Fruit fly (Drosophila melanogaster): Measurements from ENCODE around the gene CG13362.

CG13362 gene

dm6 chrX:771431-772064, 20.4 kb upstream of the CG13362 start (continued):
- TF ChIP-seq CG14860 (GFP tag; IDR thresholded peaks at IDR 0.05; ENCODE audit: partially characterized antibody) (no peak), Hr39 (optimal IDR thresholded peaks at IDR 0.05) (no peak), H2.0 (GFP tag; IDR thresholded peaks at IDR 0.05) (no peak), CG6175 (GFP tag; IDR thresholded peaks at IDR 0.05) (no peak), CG17612 (GFP tag; IDR thresholded peaks at IDR 0.05) (no peak), p53 (GFP tag; optimal IDR thresholded peaks at IDR 0.05) (no peak), CG8765 (GFP tag; IDR thresholded peaks at IDR 0.05) (no peak), CG3163 (GFP tag; optimal IDR thresholded peaks at IDR 0.05) (no peak)

dm6 chrX:769639-770124, 18.6 kb upstream of the CG13362 start, which contains the start of gene fz3:
Gene fz3 (plus strand): TSS chrX:769945.
- TF ChIP-seq CG32767 (GFP tag; IDR thresholded peaks at IDR 0.05), result no peak
- 0 out of 3 replicates have a peak, but pooled peaks have one; percentile 35 for TF ChIP-seq Dbx (GFP tag; IDR thresholded peaks at IDR 0.05)
- TF ChIP-seq Six4 (GFP tag; optimal IDR thresholded peaks at IDR 0.05), result no peak
- TF ChIP-seq yki (optimal IDR thresholded peaks at IDR 0.05), result no peak
- TF ChIP-seq emc (GFP tag; optimal IDR thresholded peaks at IDR 0.05), result no peak
- TF ChIP-seq Meics (GFP tag; optimal IDR thresholded peaks at IDR 0.05), result no peak
- TF ChIP-seq MTF-1 (GFP tag; optimal IDR thresholded peaks at IDR 0.05; ENCODE audit: borderline replicate concordance), result no peak
- TF ChIP-seq peb (GFP tag; IDR thresholded peaks at IDR 0.05), result 0 out of 2 replicates have a peak, but pooled peaks have one; percentile 11
- no peak for TF ChIP-seq hkb (optimal IDR thresholded peaks at IDR 0.05)
- 0 out of 2 replicates have a peak, but pooled peaks have one; percentile 16 for TF ChIP-seq hkb (GFP tag; IDR thresholded peaks at IDR 0.05)
- TF ChIP-seq CG1647 (GFP tag; optimal IDR thresholded peaks at IDR 0.05), result no peak
- no peak for TF ChIP-seq danr (GFP tag; IDR thresholded peaks at IDR 0.05)
- no peak for TF ChIP-seq CG16863 (GFP tag; optimal IDR thresholded peaks at IDR 0.05)
- TF ChIP-seq CG2202 (tag; optimal IDR thresholded peaks at IDR 0.05), result no peak
- TF ChIP-seq Ptx1 (GFP tag; IDR thresholded peaks at IDR 0.05), result no peak
- 0 out of 3 replicates have a peak, but pooled peaks have one; percentile 22 for TF ChIP-seq otp (GFP tag; IDR thresholded peaks at IDR 0.05)
- TF ChIP-seq stwl (tag; optimal IDR thresholded peaks at IDR 0.05), result peak; percentile 72
- TF ChIP-seq CG2116 (GFP tag; optimal IDR thresholded peaks at IDR 0.05), result peak; percentile 64
- no peak for TF ChIP-seq CG4282 (GFP tag; optimal IDR thresholded peaks at IDR 0.05)
- TF ChIP-seq fd96Cb (tag; optimal IDR thresholded peaks at IDR 0.05), result no peak
- TF ChIP-seq phol (tag; optimal IDR thresholded peaks at IDR 0.05), result no peak
- peak; percentile 44 for TF ChIP-seq trem (tag; optimal IDR thresholded peaks at IDR 0.05)
- peak; percentile 67 for TF ChIP-seq lbe (GFP tag; optimal IDR thresholded peaks at IDR 0.05)
- TF ChIP-seq CG4854 (GFP tag; optimal IDR thresholded peaks at IDR 0.05), result no peak
- peak; percentile 71 for TF ChIP-seq CG15514 (GFP tag; optimal IDR thresholded peaks at IDR 0.05)
- no peak for TF ChIP-seq esg (GFP tag; conservative IDR thresholded peaks at IDR 0.05)
- no peak for TF ChIP-seq ab (GFP tag; optimal IDR thresholded peaks at IDR 0.05)
- TF ChIP-seq Hand (GFP tag; optimal IDR thresholded peaks at IDR 0.05), result no peak
- no peak for TF ChIP-seq Oaz (GFP tag; IDR thresholded peaks at IDR 0.05)
- no peak for TF ChIP-seq tll (GFP tag; optimal IDR thresholded peaks at IDR 0.05)
- TF ChIP-seq Deaf1 (tag; optimal IDR thresholded peaks at IDR 0.05), result peak; percentile 57
- TF ChIP-seq CG10147 (GFP tag; optimal IDR thresholded peaks at IDR 0.05), result no peak
- TF ChIP-seq CG8388 (GFP tag; optimal IDR thresholded peaks at IDR 0.05), result peak; percentile 1
- TF ChIP-seq wor (GFP tag; IDR thresholded peaks at IDR 0.05), result no peak
- no peak for TF ChIP-seq ssp (GFP tag; IDR thresholded peaks at IDR 0.05)
- TF ChIP-seq HLH54F (GFP tag; optimal IDR thresholded peaks at IDR 0.05), result no peak
- TF ChIP-seq trh (GFP tag; optimal IDR thresholded peaks at IDR 0.05), result no peak
- TF ChIP-seq Med (GFP tag), result peak; percentile 92
- peak; percentile 70 for TF ChIP-seq Dp (GFP tag; optimal IDR thresholded peaks at IDR 0.05)
- TF ChIP-seq scrt (GFP tag; optimal IDR thresholded peaks at IDR 0.05), result no peak
- peak; percentile 85 for TF ChIP-seq zen2 (GFP tag; IDR thresholded peaks at IDR 0.05; ENCODE audit: partially characterized antibody)
- TF ChIP-seq Dad (GFP tag; optimal IDR thresholded peaks at IDR 0.05), result peak; percentile 15
